Fruit fly (Drosophila melanogaster): ENCODE data around the gene Rpt2.

The Rpt2 gene

dm6 chr3R:23887096-23887421, 44.3 kb downstream of the Rpt2 start (continued):
- no peak for TF ChIP-seq p53 (GFP tag; optimal IDR thresholded peaks at IDR 0.05)
- TF ChIP-seq HLH4C (GFP tag; IDR thresholded peaks at IDR 0.05; ENCODE audit: partially characterized antibody) = no peak
- no peak for TF ChIP-seq ham (GFP tag; IDR thresholded peaks at IDR 0.05)
- TF ChIP-seq CG7556 (GFP tag; optimal IDR thresholded peaks at IDR 0.05) = peak; percentile 87
- TF ChIP-seq CG11456 (GFP tag; IDR thresholded peaks at IDR 0.05) = peak; percentile 81
- TF ChIP-seq shn (GFP tag; optimal IDR thresholded peaks at IDR 0.05) = no peak
- TF ChIP-seq sna (GFP tag; IDR thresholded peaks at IDR 0.05; ENCODE audit: partially characterized antibody) = no peak
- peak; percentile 34 for TF ChIP-seq Ets97D (GFP tag; optimal IDR thresholded peaks at IDR 0.05)
- no peak for TF ChIP-seq HLHmδ (GFP tag; optimal IDR thresholded peaks at IDR 0.05)
- TF ChIP-seq CG2889 (GFP tag; IDR thresholded peaks at IDR 0.05) = peak; percentile 88
- TF ChIP-seq CG14441 (GFP tag; IDR thresholded peaks at IDR 0.05) = peak; percentile 90
- TF ChIP-seq bab2 (GFP tag; optimal IDR thresholded peaks at IDR 0.05) = peak; percentile 52
- peak; percentile 80 for TF ChIP-seq CG11696 (GFP tag; IDR thresholded peaks at IDR 0.05)
- TF ChIP-seq CG4707 (GFP tag; optimal IDR thresholded peaks at IDR 0.05) = peak; percentile 86
- TF ChIP-seq fd102C (GFP tag; optimal IDR thresholded peaks at IDR 0.05) = peak; percentile 76
- peak; percentile 54 for TF ChIP-seq pnt (GFP tag; optimal IDR thresholded peaks at IDR 0.05)
- peak; percentile 20 for TF ChIP-seq MESR4 (GFP tag; optimal IDR thresholded peaks at IDR 0.05)
- TF ChIP-seq CG10274 (GFP tag; optimal IDR thresholded peaks at IDR 0.05) = peak; percentile 50
- TF ChIP-seq CG8924 (tag; optimal IDR thresholded peaks at IDR 0.05) = peak; percentile 96
- peak; percentile 99 for TF ChIP-seq dmrt11E (tag; optimal IDR thresholded peaks at IDR 0.05)
- TF ChIP-seq Dad (GFP tag; optimal IDR thresholded peaks at IDR 0.05) = no peak
- peak; percentile 67 for TF ChIP-seq Hmr (GFP tag; optimal IDR thresholded peaks at IDR 0.05)
- TF ChIP-seq CG2678 (tag; optimal IDR thresholded peaks at IDR 0.05) = peak; percentile 94
- TF ChIP-seq pros (GFP tag; optimal IDR thresholded peaks at IDR 0.05) = no peak
- no peak for TF ChIP-seq CG9876 (GFP tag; optimal IDR thresholded peaks at IDR 0.05)
- TF ChIP-seq dpn (GFP tag; optimal IDR thresholded peaks at IDR 0.05) = peak; percentile 49 to 88
- peak; percentile 80 for TF ChIP-seq Atf6 (GFP tag; IDR thresholded peaks at IDR 0.05)
- peak; percentile 68 for TF ChIP-seq Meics (GFP tag; optimal IDR thresholded peaks at IDR 0.05)
- TF ChIP-seq ind (GFP tag; optimal IDR thresholded peaks at IDR 0.05) = peak; percentile 82
- peak; percentile 93 for TF ChIP-seq ken (GFP tag; IDR thresholded peaks at IDR 0.05)
- TF ChIP-seq dan (GFP tag; IDR thresholded peaks at IDR 0.05) = peak; percentile 91
- TF ChIP-seq Neu2 (GFP tag; optimal IDR thresholded peaks at IDR 0.05; ENCODE audit: borderline replicate concordance) = no peak
- TF ChIP-seq sc (optimal IDR thresholded peaks at IDR 0.05) = no peak
- TF ChIP-seq sc (GFP tag; optimal IDR thresholded peaks at IDR 0.05) = peak; percentile 94
- peak; percentile 97 for TF ChIP-seq phol (tag; optimal IDR thresholded peaks at IDR 0.05)
- TF ChIP-seq zen2 (GFP tag; IDR thresholded peaks at IDR 0.05; ENCODE audit: partially characterized antibody) = no peak
- peak; percentile 8 for TF ChIP-seq NK7.1 (GFP tag; optimal IDR thresholded peaks at IDR 0.05)
- TF ChIP-seq CG5245 (GFP tag; optimal IDR thresholded peaks at IDR 0.05) = peak; percentile 88
- TF ChIP-seq cg (GFP tag; optimal IDR thresholded peaks at IDR 0.05) = no peak
- TF ChIP-seq Oaz (GFP tag; IDR thresholded peaks at IDR 0.05) = 0 out of 2 replicates have a peak, but pooled peaks have one; percentile 14
- no peak for TF ChIP-seq en (GFP tag; optimal IDR thresholded peaks at IDR 0.05)
- peak; percentile 85 for TF ChIP-seq CG9817 (tag; optimal IDR thresholded peaks at IDR 0.05)
- peak; percentile 94 for TF ChIP-seq CG9727 (GFP tag; optimal IDR thresholded peaks at IDR 0.05)
- peak; percentile 45; the same call in 1 of the 2 replicates for TF ChIP-seq CG11085 (GFP tag; IDR thresholded peaks at IDR 0.05)
- no peak for TF ChIP-seq inv (GFP tag; IDR thresholded peaks at IDR 0.05; ENCODE audit: partially characterized antibody)
- peak; percentile 79 for TF ChIP-seq scrt (GFP tag; optimal IDR thresholded peaks at IDR 0.05)
- TF ChIP-seq pho (GFP tag; optimal IDR thresholded peaks at IDR 0.05) = no peak
- peak; percentile 97 for TF ChIP-seq ara (GFP tag; IDR thresholded peaks at IDR 0.05)
- peak; percentile 16 for TF ChIP-seq CG9797 (GFP tag; optimal IDR thresholded peaks at IDR 0.05)
- peak; percentile 65 for TF ChIP-seq sd (tag; optimal IDR thresholded peaks at IDR 0.05)
- no peak for TF ChIP-seq slou (GFP tag; optimal IDR thresholded peaks at IDR 0.05)

All from whole organism, embryonic.